Fruit fly (Drosophila melanogaster): ENCODE data around the gene Vps2.

dm6 chr3R:26042131-26042885 lies 10.3 kb upstream of the Vps2 start:
- TF ChIP-seq Snoo (tag; optimal IDR thresholded peaks at IDR 0.05): peak; percentile 95
- TF ChIP-seq EcR (GFP tag; optimal IDR thresholded peaks at IDR 0.05): peak; percentile 17
- peak; percentile 94 for TF ChIP-seq Pif1B (GFP tag; optimal IDR thresholded peaks at IDR 0.05)
- TF ChIP-seq CG10348 (GFP tag; IDR thresholded peaks at IDR 0.05): peak; percentile 91
- peak; percentile 93 for TF ChIP-seq CG34367 (tag; optimal IDR thresholded peaks at IDR 0.05)
- TF ChIP-seq Pif1A (GFP tag; optimal IDR thresholded peaks at IDR 0.05): peak; percentile 98
- peak; percentile 94 for TF ChIP-seq CG15710 (tag; optimal IDR thresholded peaks at IDR 0.05)
- peak; percentile 99 for TF ChIP-seq Ets98B (GFP tag; IDR thresholded peaks at IDR 0.05)

All from whole organism, pupa.